Worm (Caenorhabditis elegans): ENCODE results near the gene his-48.

DNA sequence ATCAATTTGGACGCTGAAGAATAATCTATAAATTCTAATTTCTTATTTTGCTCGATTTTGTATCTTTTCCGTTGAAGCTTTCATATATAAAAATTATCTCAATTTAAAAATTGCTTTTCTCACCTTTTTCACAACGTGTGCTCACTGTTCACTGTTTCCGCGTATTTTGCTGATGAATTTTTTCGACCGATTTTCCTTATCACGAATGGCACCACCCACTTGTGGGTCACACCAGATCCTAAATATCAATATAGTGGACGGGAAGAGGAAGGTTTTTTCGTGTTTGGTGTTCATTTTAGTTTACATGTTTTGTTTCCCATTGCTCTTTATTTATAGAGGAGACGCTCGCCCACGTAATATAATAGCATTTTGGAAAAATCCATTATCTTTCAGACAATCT is 8.9 kb upstream of the his-48 start:
- no peak for TF ChIP-seq ZK546.5 (tag; optimal IDR thresholded peaks at IDR 0.05)
- TF ChIP-seq aly-2 (tag; optimal IDR thresholded peaks at IDR 0.05) = no peak
- no peak for TF ChIP-seq ztf-4 (tag; optimal IDR thresholded peaks at IDR 0.05)
- no peak for TF ChIP-seq nhr-77 (tag; optimal IDR thresholded peaks at IDR 0.05)
- no peak for TF ChIP-seq mdl-1 (tag; optimal IDR thresholded peaks at IDR 0.05)
- no peak for TF ChIP-seq elt-1 (tag; optimal IDR thresholded peaks at IDR 0.05)
- TF ChIP-seq ztf-11 (tag; optimal IDR thresholded peaks at IDR 0.05) = no peak
- no peak for TF ChIP-seq nhr-129 (tag; optimal IDR thresholded peaks at IDR 0.05)
- no peak for TF ChIP-seq elt-3 (tag; optimal IDR thresholded peaks at IDR 0.05)
- TF ChIP-seq ama-1 (optimal IDR thresholded peaks at IDR 0.05) = no peak
- TF ChIP-seq unc-62 (GFP tag; optimal IDR thresholded peaks at IDR 0.05) = no peak
- TF ChIP-seq lin-13 (GFP tag; optimal IDR thresholded peaks at IDR 0.05) = no peak
- no peak for TF ChIP-seq nhr-237 (tag; optimal IDR thresholded peaks at IDR 0.05)
